Fruit fly (Drosophila melanogaster) whole organism, larva: ENCODE results near the gene Fit1.

Experiments used
- noc ChIP-seq: fragments of 200-800 bp; sonication (Bioruptor generic); optimal IDR thresholded peaks from 3 replicates; lab custom pipeline; 2019; ENCODE audit warnings: missing biosample characterization, mild to moderate bottlenecking, missing genetic modification characterization, moderate library complexity

Gene Fit1

dm6 chr3L:4083442-4083841 is 19.9 kb upstream of the Fit1 start:
- TF ChIP-seq noc (tag; lab: Kevin White, UChicago), result no peak

- no peak for TF ChIP-seq noc (tag; lab: Kevin White, UChicago)
Observed at dm6 chr3L:4085867-4086266, 17.5 kb upstream of the Fit1 start.

dm6 chr3L:4087281-4087680 is 16.1 kb upstream of the Fit1 start, which contains the start of gene CG14989:
Gene CG14989 (plus strand): TSS chr3L:4087581.
- TF ChIP-seq noc (tag; lab: Kevin White, UChicago), result no peak

- no peak for TF ChIP-seq noc (tag; lab: Kevin White, UChicago)
Observed at dm6 chr3L:4088694-4089190, 14.6 kb upstream of the Fit1 start, which contains the start of gene Gad1. Gene Gad1 (minus strand): TSS chr3L:4088744.

- TF ChIP-seq noc (tag; lab: Kevin White, UChicago), result no peak
Observed at dm6 chr3L:4092705-4093257, 10.6 kb upstream of the Fit1 start, which contains the start of gene CG14990. Gene CG14990 (plus strand): TSS chr3L:4093207.

- TF ChIP-seq noc (tag; lab: Kevin White, UChicago), result no peak
Observed at dm6 chr3L:4096546-4096945, 6.8 kb upstream of the Fit1 start.

dm6 chr3L:4099194-4099593 is 4.2 kb upstream of the Fit1 start:
- TF ChIP-seq noc (tag; lab: Kevin White, UChicago), result no peak

dm6 chr3L:4102496-4103257 is 687 bp upstream of the Fit1 start, which contains the start of gene CG14995:
Gene CG14995 (minus strand): TSS chr3L:4103256.
- TF ChIP-seq noc (tag; lab: Kevin White, UChicago), result peak; percentile 3

dm6 chr3L:4107120-4107519 is 3.8 kb downstream of the Fit1 start:
- no peak for TF ChIP-seq noc (tag; lab: Kevin White, UChicago)

- TF ChIP-seq noc (tag; lab: Kevin White, UChicago), result no peak
Observed at dm6 chr3L:4108072-4108843, 4.9 kb downstream of the Fit1 start, which contains the start of gene Ack. Gene Ack (plus strand): TSS chr3L:4108186.

- TF ChIP-seq noc (tag; lab: Kevin White, UChicago), result peak; percentile 86
Observed at dm6 chr3L:4108844-4109494, 5.6 kb downstream of the Fit1 start.

- no peak for TF ChIP-seq noc (tag; lab: Kevin White, UChicago)
Observed at dm6 chr3L:4110212-4110611, 6.8 kb downstream of the Fit1 start.

dm6 chr3L:4113998-4114397 is 10.6 kb downstream of the Fit1 start:
- TF ChIP-seq noc (tag; lab: Kevin White, UChicago), result no peak

dm6 chr3L:4115107-4115506 is 11.7 kb downstream of the Fit1 start:
- TF ChIP-seq noc (tag; lab: Kevin White, UChicago), result no peak

- no peak for TF ChIP-seq noc (tag; lab: Kevin White, UChicago)
Observed at dm6 chr3L:4115701-4116100, 12.3 kb downstream of the Fit1 start.
